Fruit fly (Drosophila melanogaster) whole organism, embryonic: ENCODE results near the gene CSN5.

Experiments used
- Aef1 ChIP-seq: fragments of 200-800 bp; sonication (Bioruptor generic); IDR thresholded peaks from 3 replicates; pipeline ENCODE4 v1.3.6; 2022; ENCODE audit warnings: missing biosample characterization, missing genetic modification characterization
- Bgb ChIP-seq: fragments of 200-800 bp; sonication (Bioruptor generic); IDR thresholded peaks from 2 replicates; pipeline ENCODE4 v1.3.6; 2022; ENCODE audit warnings: missing biosample characterization, missing genetic modification characterization; ENCODE audit not compliant: partially characterized antibody
- Blimp-1 ChIP-seq: fragments of 200-800 bp; sonication (Bioruptor generic); optimal IDR thresholded peaks from 3 replicates; lab custom pipeline; 2018; ENCODE audit warnings: missing biosample characterization, missing genetic modification characterization, mild to moderate bottlenecking, moderate library complexity, missing genetic modification reagents
- BtbVII ChIP-seq: fragments of 200-800 bp; sonication (Bioruptor generic); optimal IDR thresholded peaks from 3 replicates; lab custom pipeline; 2017; ENCODE audit warnings: missing biosample characterization, mild to moderate bottlenecking, missing genetic modification characterization
- CG11456 ChIP-seq: fragments of 200-800 bp; sonication (Bioruptor generic); IDR thresholded peaks from 3 replicates; pipeline ENCODE4 v1.3.6; 2022; ENCODE audit warnings: missing biosample characterization, missing genetic modification characterization
- CG11504 ChIP-seq: fragments of 200-800 bp; sonication (Bioruptor generic); optimal IDR thresholded peaks from 3 replicates; lab custom pipeline; 2019; ENCODE audit warnings: missing biosample characterization, mild to moderate bottlenecking, missing genetic modification characterization, moderate library complexity
- CG1603 ChIP-seq: fragments of 200-800 bp; sonication (Bioruptor generic); optimal IDR thresholded peaks from 2 replicates; lab custom pipeline; 2019; ENCODE audit warnings: missing biosample characterization, mild to moderate bottlenecking, missing genetic modification characterization, moderate library complexity
- CG2199 ChIP-seq: fragments of 200-800 bp; sonication (Bioruptor generic); IDR thresholded peaks from 3 replicates; pipeline ENCODE4 v1.3.6; 2022; ENCODE audit warnings: missing biosample characterization, missing genetic modification characterization
- CG3163 ChIP-seq: fragments of 200-800 bp; sonication (Bioruptor generic); optimal IDR thresholded peaks from 3 replicates; lab custom pipeline; 2016; ENCODE audit warnings: missing biosample characterization, missing genetic modification characterization
- CG34224 ChIP-seq: fragments of 200-800 bp; sonication (Bioruptor generic); IDR thresholded peaks from 3 replicates; pipeline ENCODE4 v1.3.6; 2022; ENCODE audit warnings: missing biosample characterization, missing genetic modification characterization; ENCODE audit not compliant: partially characterized antibody
- CG4360 ChIP-seq: fragments of 200-800 bp; sonication (Bioruptor generic); IDR thresholded peaks from 2 replicates; pipeline ENCODE4 v1.3.6; 2022; ENCODE audit warnings: missing biosample characterization, missing genetic modification characterization
- CG4404 ChIP-seq: fragments of 200-800 bp; sonication (Bioruptor generic); IDR thresholded peaks from 2 replicates; pipeline ENCODE4 v1.3.6; 2022; ENCODE audit warnings: missing biosample characterization, missing genetic modification characterization
- CG5180 ChIP-seq: fragments of 200-800 bp; sonication (Bioruptor generic); optimal IDR thresholded peaks from 3 replicates; lab custom pipeline; 2017; ENCODE audit warnings: missing biosample characterization, missing genetic modification characterization, mild to moderate bottlenecking, moderate library complexity, missing genetic modification reagents
- CG6689 ChIP-seq: fragments of 200-800 bp; sonication (Bioruptor generic); IDR thresholded peaks from 2 replicates; pipeline ENCODE4 v1.3.6; 2022; ENCODE audit warnings: missing biosample characterization, missing genetic modification characterization
- CG6791 ChIP-seq: fragments of 200-800 bp; sonication (Bioruptor generic); IDR thresholded peaks from 3 replicates; pipeline ENCODE4 v1.3.6; 2022; ENCODE audit warnings: missing biosample characterization, missing genetic modification characterization; ENCODE audit not compliant: partially characterized antibody
- CG8765 ChIP-seq: fragments of 200-800 bp; sonication (Bioruptor generic); IDR thresholded peaks from 2 replicates; pipeline ENCODE4 v1.3.6; 2022; ENCODE audit warnings: missing biosample characterization, missing genetic modification characterization
- CG8944 ChIP-seq: fragments of 200-800 bp; sonication (Bioruptor generic); optimal IDR thresholded peaks from 3 replicates; lab custom pipeline; 2016; ENCODE audit warnings: missing biosample characterization, missing genetic modification characterization
- Dek ChIP-seq: fragments of 200-800 bp; sonication (Bioruptor generic); optimal IDR thresholded peaks from 3 replicates; lab custom pipeline; 2019; ENCODE audit warnings: missing biosample characterization, mild to moderate bottlenecking, missing genetic modification characterization, moderate library complexity
- Drgx ChIP-seq: fragments of 200-800 bp; sonication (Bioruptor generic); IDR thresholded peaks from 2 replicates; pipeline ENCODE4 v1.3.6; 2022; ENCODE audit warnings: missing biosample characterization, missing genetic modification characterization
- MESR4 ChIP-seq: fragments of 200-800 bp; sonication (Bioruptor generic); optimal IDR thresholded peaks from 2 replicates; lab custom pipeline; 2018; ENCODE audit warnings: missing biosample characterization, mild to moderate bottlenecking, missing genetic modification characterization, moderate library complexity
- Oaz ChIP-seq: fragments of 200-800 bp; sonication (Bioruptor generic); IDR thresholded peaks from 2 replicates; pipeline ENCODE4 v1.3.6; 2022; ENCODE audit warnings: missing biosample characterization, missing genetic modification characterization
- Opbp ChIP-seq: fragments of 200-800 bp; sonication (Bioruptor generic); IDR thresholded peaks from 3 replicates; pipeline ENCODE4 v1.3.6; 2022; ENCODE audit warnings: missing biosample characterization, missing genetic modification characterization; ENCODE audit not compliant: partially characterized antibody
- Tbp ChIP-seq: fragments of >200 bp; optimal IDR thresholded peaks from 2 replicates; lab custom pipeline; 2018; ENCODE audit warnings: missing biosample characterization, missing genetic modification characterization
- Trl ChIP-seq, 3 experiments: fragments of >200 bp in 2 of 3; fragments of 200-800 bp in 1 of 3; sonication (Bioruptor generic) in 1 of 3; optimal IDR thresholded peaks; 2 replicates in 1 of 3; 3 replicates in 2 of 3; lab custom pipeline; 2016 to 2017; ENCODE audit warnings: missing biosample characterization in 1 of 3, missing genetic modification characterization in 1 of 3
- abd-A ChIP-seq: fragments of 200-800 bp; sonication (Bioruptor generic); optimal IDR thresholded peaks from 3 replicates; lab custom pipeline; 2019; ENCODE audit warnings: missing biosample characterization, mild to moderate bottlenecking, missing genetic modification characterization, moderate library complexity
- cad ChIP-seq: fragments of >200 bp; optimal IDR thresholded peaks from 2 replicates; lab custom pipeline; 2017; ENCODE audit warnings: missing biosample characterization, missing genetic modification characterization
- chm ChIP-seq: fragments of 200-800 bp; sonication (Bioruptor generic); IDR thresholded peaks from 2 replicates; pipeline ENCODE4 v1.3.6; 2022; ENCODE audit warnings: missing biosample characterization, missing genetic modification characterization
- chn ChIP-seq: fragments of 200-800 bp; sonication (Bioruptor generic); optimal IDR thresholded peaks from 2 replicates; lab custom pipeline; 2016; ENCODE audit warnings: missing biosample characterization, missing genetic modification characterization
- dmrt99B ChIP-seq: fragments of 200-800 bp; sonication (Bioruptor generic); optimal IDR thresholded peaks from 2 replicates; lab custom pipeline; 2018; ENCODE audit warnings: missing biosample characterization, mild to moderate bottlenecking, missing genetic modification characterization, moderate library complexity
- esg ChIP-seq: fragments of 200-800 bp; sonication (Bioruptor generic); conservative IDR thresholded peaks from 2 replicates; pipeline ENCODE4 v1.3.6; 2022; ENCODE audit warnings: missing biosample characterization, missing genetic modification characterization
- eve ChIP-seq, 2 experiments: fragments of >200 bp; optimal IDR thresholded peaks; 2 replicates each; lab custom pipeline; 2017; ENCODE audit warnings: missing biosample characterization in 2 of 2, missing genetic modification characterization in 2 of 2
- fd3F ChIP-seq: fragments of 200-800 bp; sonication (Bioruptor generic); optimal IDR thresholded peaks from 2 replicates; lab custom pipeline; 2018; ENCODE audit warnings: missing biosample characterization, mild to moderate bottlenecking, missing genetic modification characterization, moderate library complexity
- fd64A ChIP-seq: fragments of 200-800 bp; sonication (Bioruptor generic); optimal IDR thresholded peaks from 3 replicates; lab custom pipeline; 2018; ENCODE audit warnings: missing biosample characterization, mild to moderate bottlenecking, missing genetic modification characterization
- hkb ChIP-seq, 2 experiments: fragments of 200-800 bp in 1 of 2; fragments of >200 bp in 1 of 2; sonication (Bioruptor generic) in 1 of 2; IDR thresholded peaks in 1 of 2; optimal IDR thresholded peaks in 1 of 2; 2 replicates each; pipeline versions ENCODE4 v1.3.6 to Lab custom; 2017 to 2022; ENCODE audit warnings: missing biosample characterization in 1 of 2, missing genetic modification characterization in 1 of 2
- lilli ChIP-seq: fragments of 200-800 bp; sonication (Bioruptor generic); optimal IDR thresholded peaks from 3 replicates; lab custom pipeline; 2016; ENCODE audit warnings: missing biosample characterization, missing genetic modification characterization
- lola ChIP-seq, 3 experiments: fragments of >200 bp in 2 of 3; fragments of 200-800 bp in 1 of 3; sonication (Bioruptor generic) in 1 of 3; optimal IDR thresholded peaks; 2 replicates each; lab custom pipeline; 2017 to 2019; ENCODE audit warnings: missing biosample characterization in 3 of 3, missing genetic modification characterization in 3 of 3, mild to moderate bottlenecking in 1 of 3, moderate library complexity in 1 of 3
- nom ChIP-seq: fragments of 200-800 bp; sonication (Bioruptor generic); optimal IDR thresholded peaks from 2 replicates; lab custom pipeline; 2017; ENCODE audit warnings: missing biosample characterization, missing genetic modification characterization, mild to moderate bottlenecking, moderate library complexity, missing genetic modification reagents
- otp ChIP-seq: fragments of 200-800 bp; sonication (Bioruptor generic); IDR thresholded peaks from 3 replicates; pipeline ENCODE4, ENCODE4 v1.3.6; 2022; ENCODE audit warnings: missing biosample characterization, missing genetic modification characterization
- pan ChIP-seq, 4 experiments: fragments of >200 bp in 3 of 4; fragments of 200-800 bp in 1 of 4; sonication (Bioruptor generic) in 1 of 4; optimal IDR thresholded peaks in 3 of 4; IDR thresholded peaks in 1 of 4; 2 replicates each; pipeline versions ENCODE4 v1.3.6 to Lab custom; 2017 to 2022; ENCODE audit warnings: missing biosample characterization in 2 of 4, missing genetic modification characterization in 2 of 4, mixed read lengths in 1 of 4
- sens ChIP-seq: fragments of 200-800 bp; sonication (Bioruptor generic); peaks from one replicate; lab custom pipeline; 2016; ENCODE audit warnings: missing biosample characterization, missing genetic modification characterization
- sob ChIP-seq: fragments of 200-800 bp; sonication (Bioruptor generic); IDR thresholded peaks from 2 replicates; pipeline ENCODE4 v1.3.6; 2022; ENCODE audit warnings: missing biosample characterization, missing genetic modification characterization
- tgo ChIP-seq: fragments of 200-800 bp; sonication (Bioruptor generic); IDR thresholded peaks from 3 replicates; pipeline ENCODE4 v1.3.6; 2022; ENCODE audit warnings: missing biosample characterization, missing genetic modification characterization
- trem ChIP-seq: fragments of 200-800 bp; optimal IDR thresholded peaks from 3 replicates; lab custom pipeline; 2019; ENCODE audit warnings: missing biosample characterization, mild to moderate bottlenecking, missing genetic modification characterization, moderate library complexity
- vfl ChIP-seq: fragments of 200-800 bp; sonication (Bioruptor generic); optimal IDR thresholded peaks from 2 replicates; lab custom pipeline; 2016; ENCODE audit warnings: missing biosample characterization, missing genetic modification characterization

Gene CSN5

dm6 chr3R:16500919-16501851 lies 31.3 kb downstream of the CSN5 start, which contains the start of gene Decay (continued):
- no peak for TF ChIP-seq vfl (GFP tag; lab: Kevin White, UChicago)
- TF ChIP-seq CG34224 (GFP tag; lab: Robert Waterston, UW): no peak
- no peak for TF ChIP-seq fd3F
- no peak for TF ChIP-seq Drgx (GFP tag; lab: Robert Waterston, UW)
- TF ChIP-seq sens: peak; percentile 89
- TF ChIP-seq CG4404 (GFP tag; lab: Robert Waterston, UW): no peak
- peak; percentile 13 for TF ChIP-seq CG1603 (tag; lab: Kevin White, UChicago)
- TF ChIP-seq CG8765 (GFP tag; lab: Robert Waterston, UW): no peak
- TF ChIP-seq sob: no peak
- TF ChIP-seq CG6689: 0 out of 2 replicates have a peak, but pooled peaks have one; percentile 6
- peak; percentile 14 for TF ChIP-seq dmrt99B (tag; lab: Kevin White, UChicago)
- no peak for TF ChIP-seq chn (GFP tag; lab: Kevin White, UChicago)
- peak; percentile 13 to 34 for TF ChIP-seq Trl (optimal IDR thresholded peaks at IDR 0.05; lab: Kevin White, UChicago)
- no peak for TF ChIP-seq Trl (GFP tag; optimal IDR thresholded peaks at IDR 0.05; lab: Kevin White, UChicago)
- TF ChIP-seq chm (GFP tag; lab: Robert Waterston, UW): no peak
- TF ChIP-seq trem (tag; lab: Kevin White, UChicago): no peak
- TF ChIP-seq Blimp-1 (GFP tag; lab: Kevin White, UChicago): peak; percentile 20
- TF ChIP-seq pan (optimal IDR thresholded peaks at IDR 0.05; lab: Kevin White, UChicago): no peak
- no peak for TF ChIP-seq pan (GFP tag; optimal IDR thresholded peaks at IDR 0.05 in 1 of 2, IDR thresholded peaks at IDR 0.05 in 1 of 2)
- TF ChIP-seq Dek (tag; lab: Kevin White, UChicago): no peak
- no peak for TF ChIP-seq cad
- TF ChIP-seq Aef1 (GFP tag; lab: Robert Waterston, UW): no peak
- TF ChIP-seq Tbp (GFP tag; lab: Kevin White, UChicago): no peak

- TF ChIP-seq CG8944 (GFP tag; lab: Kevin White, UChicago) (no peak), CG6791 (GFP tag; lab: Robert Waterston, UW) (0 out of 3 replicates have a peak, but pooled peaks have one; percentile 47), hkb (optimal IDR thresholded peaks at IDR 0.05; lab: Kevin White, UChicago) (no peak), hkb (GFP tag; IDR thresholded peaks at IDR 0.05; lab: Robert Waterston, UW) (0 out of 2 replicates have a peak, but pooled peaks have one; percentile 10), nom (GFP tag; lab: Kevin White, UChicago) (peak; percentile 20), CG5180 (GFP tag; lab: Kevin White, UChicago) (peak; percentile 99), CG4360 (GFP tag; lab: Robert Waterston, UW) (0 out of 2 replicates have a peak, but pooled peaks have one; percentile 15), MESR4 (GFP tag; lab: Kevin White, UChicago) (no peak), CG3163 (peak; percentile 88), lola (GFP tag; optimal IDR thresholded peaks at IDR 0.05; lab: Kevin White, UChicago) (no peak), esg (no peak), Trl (optimal IDR thresholded peaks at IDR 0.05; lab: Kevin White, UChicago) (peak; percentile 27 to 48), Trl (GFP tag; optimal IDR thresholded peaks at IDR 0.05; lab: Kevin White, UChicago) (no peak), CG11456 (no peak), CG2199 (GFP tag; lab: Robert Waterston, UW) (0 out of 3 replicates have a peak, but pooled peaks have one; percentile 12), BtbVII (GFP tag; lab: Kevin White, UChicago) (no peak), otp (GFP tag; lab: Robert Waterston, UW) (0 out of 3 replicates have a peak, but pooled peaks have one; percentile 14), tgo (GFP tag; lab: Robert Waterston, UW) (no peak), fd64A (no peak), Opbp (GFP tag; lab: Robert Waterston, UW) (peak; percentile 49; the same call in 2 of the 3 replicates), lilli (GFP tag; lab: Kevin White, UChicago) (no peak), sens (peak; percentile 80), Oaz (no peak), abd-A (tag; lab: Kevin White, UChicago) (peak; percentile 19), eve (GFP tag; optimal IDR thresholded peaks at IDR 0.05; lab: Kevin White, UChicago) (peak in 1 of 2 experiments; percentile 11), CG11504 (tag; lab: Kevin White, UChicago) (peak; percentile 15), Bgb (GFP tag; lab: Robert Waterston, UW) (peak; percentile 45; the same call in 1 of the 2 replicates)
These were observed 32.9 kb downstream of the CSN5 start, which contains the start of gene CG42342 for dm6 chr3R:16502595-16503305. Gene CG42342, plus strand, starts transcription at chr3R:16502770.
